Worm (Caenorhabditis elegans): ENCODE results near the gene srt-55.

Gene srt-55

DNA sequence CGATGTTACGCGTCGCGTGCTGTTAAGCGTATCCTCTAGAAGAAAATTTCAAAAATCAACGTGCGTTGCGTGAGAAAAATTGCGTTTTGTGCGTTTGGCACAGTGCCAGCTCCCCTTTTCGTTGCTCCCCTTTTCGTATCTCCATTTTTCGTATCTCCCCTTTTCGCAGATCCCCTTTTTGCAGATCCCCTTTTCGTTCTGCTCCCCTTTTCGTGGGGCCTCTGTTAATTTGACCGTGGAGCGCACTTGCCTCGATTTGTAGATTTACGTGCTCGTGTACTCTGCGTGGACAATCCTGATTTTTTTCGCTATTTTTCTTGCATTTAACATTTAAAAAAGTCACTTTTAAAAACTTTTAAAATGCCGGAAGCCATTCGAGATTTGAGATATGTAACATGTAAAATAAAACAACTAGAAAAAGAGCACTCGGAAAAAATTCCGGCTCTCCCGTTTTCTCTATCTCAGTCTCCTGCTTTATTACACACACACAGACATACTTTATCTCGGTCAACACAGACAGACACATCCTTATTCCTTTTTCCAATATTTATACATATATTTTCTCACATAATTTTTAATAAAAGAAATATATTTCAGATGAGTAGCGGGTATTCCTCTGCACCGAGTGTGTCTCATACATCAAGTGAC, 17.4 kb upstream of the srt-55 start, which contains the start of gene ttll-4:
TSS of gene ttll-4 (plus strand) at position 598 of the 648 bp plus-strand sequence.
- peak; percentile 58; the same call in 1 of the 2 replicates for TF ChIP-seq mab-9 (GFP tag; IDR thresholded peaks at IDR 0.05)
- no peak for TF ChIP-seq F16B12.6 (tag; optimal IDR thresholded peaks at IDR 0.05)
- TF ChIP-seq zip-4 (GFP tag; optimal IDR thresholded peaks at IDR 0.05) = no peak
- TF ChIP-seq swsn-7 (tag; optimal IDR thresholded peaks at IDR 0.05) = peak; percentile 65
- TF ChIP-seq elt-3 (tag; optimal IDR thresholded peaks at IDR 0.05) = no peak
- TF ChIP-seq ama-1 (optimal IDR thresholded peaks at IDR 0.05) = no peak
- TF ChIP-seq grh-1 (GFP tag; IDR thresholded peaks at IDR 0.05) = no peak
- no peak for TF ChIP-seq C04F5.9 (tag; optimal IDR thresholded peaks at IDR 0.05)
- no peak for TF ChIP-seq fos-1 (tag; optimal IDR thresholded peaks at IDR 0.05)
- TF ChIP-seq hlh-4 (tag; optimal IDR thresholded peaks at IDR 0.05) = no peak
- TF ChIP-seq hlh-17 (GFP tag; optimal IDR thresholded peaks at IDR 0.05; ENCODE audit: borderline replicate concordance) = no peak
- TF ChIP-seq ces-1 (GFP tag; optimal IDR thresholded peaks at IDR 0.05) = no peak
- TF ChIP-seq sptf-1 (tag; optimal IDR thresholded peaks at IDR 0.05) = no peak
- peak; percentile 85 for TF ChIP-seq rnt-1 (tag; optimal IDR thresholded peaks at IDR 0.05)
- TF ChIP-seq C16A3.4 (tag; optimal IDR thresholded peaks at IDR 0.05) = no peak
- no peak for TF ChIP-seq ceh-90 (tag; optimal IDR thresholded peaks at IDR 0.05)
- no peak for TF ChIP-seq C34B4.2 (tag; optimal IDR thresholded peaks at IDR 0.05)
- peak; percentile 59 for TF ChIP-seq tbx-2 (tag; optimal IDR thresholded peaks at IDR 0.05)
- peak; percentile 61 for TF ChIP-seq nhr-19 (GFP tag; conservative IDR thresholded peaks at IDR 0.05)
- TF ChIP-seq xbp-1 (tag; optimal IDR thresholded peaks at IDR 0.05) = peak; percentile 57
- TF ChIP-seq aly-2 (tag; optimal IDR thresholded peaks at IDR 0.05) = no peak
- TF ChIP-seq mdl-1 (tag; optimal IDR thresholded peaks at IDR 0.05) = no peak
- TF ChIP-seq unc-30 (tag; optimal IDR thresholded peaks at IDR 0.05) = no peak
- no peak for TF ChIP-seq efl-3 (GFP tag; optimal IDR thresholded peaks at IDR 0.05)
- no peak for TF ChIP-seq tlp-1 (tag; optimal IDR thresholded peaks at IDR 0.05)
- TF ChIP-seq ceh-88 (GFP tag; IDR thresholded peaks at IDR 0.05) = peak; percentile 35; the same call in 1 of the 2 replicates
- no peak for TF ChIP-seq mep-1 (tag; optimal IDR thresholded peaks at IDR 0.05)
- no peak for TF ChIP-seq nhr-28 (tag; optimal IDR thresholded peaks at IDR 0.05)
- TF ChIP-seq sox-4 (tag; optimal IDR thresholded peaks at IDR 0.05) = no peak
- no peak for TF ChIP-seq zag-1 (tag; optimal IDR thresholded peaks at IDR 0.05)
- no peak for TF ChIP-seq sup-37 (GFP tag; optimal IDR thresholded peaks at IDR 0.05)
- TF ChIP-seq unc-86 (tag; optimal IDR thresholded peaks at IDR 0.05) = peak; percentile 72
- TF ChIP-seq nhr-84 (tag; optimal IDR thresholded peaks at IDR 0.05) = no peak
- TF ChIP-seq irx-1 (tag; optimal IDR thresholded peaks at IDR 0.05) = no peak
- peak; percentile 48 for TF ChIP-seq fkh-10 (GFP tag; optimal IDR thresholded peaks at IDR 0.05)
- TF ChIP-seq egl-27 (tag; optimal IDR thresholded peaks at IDR 0.05) = no peak
- TF ChIP-seq unc-98 (GFP tag; IDR thresholded peaks at IDR 0.05) = peak; percentile 72
- peak; percentile 82 for TF ChIP-seq lin-14 (GFP tag; optimal IDR thresholded peaks at IDR 0.05)
- TF ChIP-seq unc-62 (GFP tag; optimal IDR thresholded peaks at IDR 0.05) = no peak
- no peak for TF ChIP-seq blmp-1 (tag; optimal IDR thresholded peaks at IDR 0.05)
- TF ChIP-seq ceh-82 (tag; optimal IDR thresholded peaks at IDR 0.05) = peak; percentile 34 to 53 (median 46)
- no peak for TF ChIP-seq snpc-4 (tag; optimal IDR thresholded peaks at IDR 0.05)
- peak; percentile 29 for TF ChIP-seq pax-3 (tag; optimal IDR thresholded peaks at IDR 0.05)
- TF ChIP-seq lin-39 (tag; optimal IDR thresholded peaks at IDR 0.05) = no peak
- no peak for TF ChIP-seq nhr-11 (tag; optimal IDR thresholded peaks at IDR 0.05)
- peak; percentile 56 for TF ChIP-seq fkh-8 (tag; optimal IDR thresholded peaks at IDR 0.05)
- peak; percentile 58 for TF ChIP-seq snu-23 (GFP tag; optimal IDR thresholded peaks at IDR 0.05)
- peak in 2 of 3 experiments; percentile 0 to 48 for TF ChIP-seq dpl-1 (GFP tag; optimal IDR thresholded peaks at IDR 0.05)
- peak; percentile 71 for TF ChIP-seq lir-3 (tag; optimal IDR thresholded peaks at IDR 0.05; ENCODE audit: poor library complexity)
- peak in 1 of 2 experiments; percentile 15 for TF ChIP-seq lin-35 (GFP tag; optimal IDR thresholded peaks at IDR 0.05)
- no peak for TF ChIP-seq nhr-77 (tag; optimal IDR thresholded peaks at IDR 0.05)
- TF ChIP-seq alr-1 (tag; optimal IDR thresholded peaks at IDR 0.05; ENCODE audit: borderline replicate concordance) = no peak

Measured in whole organism, L1 larva.